Worm (Caenorhabditis elegans): ENCODE results near the gene fbxl-2.
"Not testable (repeated sequence)": the region's sequence is repeated elsewhere in the genome, so short reads cannot be mapped to it uniquely, and the experiment has no call there.

fbxl-2 gene

ce11 chrIII:4739975-4740374, 17.1 kb upstream of the fbxl-2 start, which contains the start of gene ras-2:
Gene ras-2 (minus strand): TSS chrIII:4740075.
- TF ChIP-seq ztf-29 (GFP tag; IDR thresholded peaks at IDR 0.05) (no peak), tab-1 (GFP tag; IDR thresholded peaks at IDR 0.05) (no peak), T22C8.4 (GFP tag; IDR thresholded peaks at IDR 0.05) (no peak), klf-2 (GFP tag; conservative IDR thresholded peaks at IDR 0.05) (no peak), ref-1 (GFP tag; conservative IDR thresholded peaks at IDR 0.05) (no peak)

- TF ChIP-seq med-1 (GFP tag; optimal IDR thresholded peaks at IDR 0.05; ENCODE audit: insufficient read depth) (no peak), ref-1 (GFP tag; conservative IDR thresholded peaks at IDR 0.05) (no peak), klf-2 (GFP tag; conservative IDR thresholded peaks at IDR 0.05) (no peak), ztf-29 (GFP tag; IDR thresholded peaks at IDR 0.05) (no peak)
Measured at ce11 chrIII:4740820-4741219, 16.2 kb upstream of the fbxl-2 start.

ce11 chrIII:4742620-4743019, 14.4 kb upstream of the fbxl-2 start, which contains the start of gene twk-6:
Gene twk-6 (plus strand): TSS chrIII:4742920.
- not testable (repeated sequence) for TF ChIP-seq cog-1 (tag; optimal IDR thresholded peaks at IDR 0.05); tab-1 (GFP tag; IDR thresholded peaks at IDR 0.05); med-1 (GFP tag; optimal IDR thresholded peaks at IDR 0.05; ENCODE audit: insufficient read depth)

ce11 chrIII:4745934-4746333, 11.1 kb upstream of the fbxl-2 start, which contains the start of gene F17C8.6:
Gene F17C8.6 (minus strand): TSS chrIII:4746034.
- TF ChIP-seq klf-2 (GFP tag; conservative IDR thresholded peaks at IDR 0.05) (no peak), ztf-23 (GFP tag; IDR thresholded peaks at IDR 0.05) (no peak), ztf-29 (GFP tag; IDR thresholded peaks at IDR 0.05) (no peak), tab-1 (GFP tag; IDR thresholded peaks at IDR 0.05) (no peak), med-1 (GFP tag; optimal IDR thresholded peaks at IDR 0.05; ENCODE audit: insufficient read depth) (no peak), ref-1 (GFP tag; conservative IDR thresholded peaks at IDR 0.05) (no peak), flt-1 (GFP tag; IDR thresholded peaks at IDR 0.05) (no peak), T22C8.4 (GFP tag; IDR thresholded peaks at IDR 0.05) (no peak)

- TF ChIP-seq cog-1 (tag; optimal IDR thresholded peaks at IDR 0.05) (no peak), klf-2 (GFP tag; conservative IDR thresholded peaks at IDR 0.05) (no peak), ref-1 (GFP tag; conservative IDR thresholded peaks at IDR 0.05) (no peak), ztf-23 (GFP tag; IDR thresholded peaks at IDR 0.05) (no peak), flt-1 (GFP tag; IDR thresholded peaks at IDR 0.05) (no peak), T22C8.4 (GFP tag; IDR thresholded peaks at IDR 0.05) (no peak), tab-1 (GFP tag; IDR thresholded peaks at IDR 0.05) (no peak), med-1 (GFP tag; optimal IDR thresholded peaks at IDR 0.05; ENCODE audit: insufficient read depth) (no peak), ztf-29 (GFP tag; IDR thresholded peaks at IDR 0.05) (no peak)
Measured at ce11 chrIII:4748109-4748508, 9.0 kb upstream of the fbxl-2 start, which contains the start of gene col-89. Gene col-89 (plus strand): TSS chrIII:4748127.

ce11 chrIII:4748666-4749065, 8.4 kb upstream of the fbxl-2 start:
- TF ChIP-seq ref-1 (GFP tag; conservative IDR thresholded peaks at IDR 0.05) (no peak), med-1 (GFP tag; optimal IDR thresholded peaks at IDR 0.05; ENCODE audit: insufficient read depth) (no peak), ztf-23 (GFP tag; IDR thresholded peaks at IDR 0.05) (no peak), ztf-29 (GFP tag; IDR thresholded peaks at IDR 0.05) (no peak), klf-2 (GFP tag; conservative IDR thresholded peaks at IDR 0.05) (0 out of 2 replicates have a peak, but pooled peaks have one; percentile 5)

ce11 chrIII:4754001-4754561, 3.0 kb upstream of the fbxl-2 start, which contains the start of the genes rps-0 and rbg-3:
Gene rps-0 (minus strand): TSS chrIII:4754051.
Gene rbg-3 (plus strand): TSS chrIII:4754424.
- TF ChIP-seq ztf-29 (GFP tag; IDR thresholded peaks at IDR 0.05) (0 out of 2 replicates have a peak, but pooled peaks have one; percentile 21), klf-2 (GFP tag; conservative IDR thresholded peaks at IDR 0.05) (no peak), ref-1 (GFP tag; conservative IDR thresholded peaks at IDR 0.05) (no peak), flt-1 (GFP tag; IDR thresholded peaks at IDR 0.05) (no peak), ztf-23 (GFP tag; IDR thresholded peaks at IDR 0.05) (peak; percentile 71; the same call in 1 of the 2 replicates), cog-1 (tag; optimal IDR thresholded peaks at IDR 0.05) (peak; percentile 41), med-1 (GFP tag; optimal IDR thresholded peaks at IDR 0.05; ENCODE audit: insufficient read depth) (no peak)

- TF ChIP-seq ztf-23 (GFP tag; IDR thresholded peaks at IDR 0.05) (no peak), klf-2 (GFP tag; conservative IDR thresholded peaks at IDR 0.05) (no peak), cog-1 (tag; optimal IDR thresholded peaks at IDR 0.05) (no peak), tab-1 (GFP tag; IDR thresholded peaks at IDR 0.05) (no peak), med-1 (GFP tag; optimal IDR thresholded peaks at IDR 0.05; ENCODE audit: insufficient read depth) (no peak), T22C8.4 (GFP tag; IDR thresholded peaks at IDR 0.05) (no peak), flt-1 (GFP tag; IDR thresholded peaks at IDR 0.05) (no peak), ref-1 (GFP tag; conservative IDR thresholded peaks at IDR 0.05) (no peak), ztf-29 (GFP tag; IDR thresholded peaks at IDR 0.05) (no peak)
Measured at ce11 chrIII:4762846-4763245, 5.8 kb downstream of the fbxl-2 start.

- TF ChIP-seq ztf-29 (GFP tag; IDR thresholded peaks at IDR 0.05) (no peak), klf-2 (GFP tag; conservative IDR thresholded peaks at IDR 0.05) (no peak), T22C8.4 (GFP tag; IDR thresholded peaks at IDR 0.05) (no peak), ref-1 (GFP tag; conservative IDR thresholded peaks at IDR 0.05) (no peak), flt-1 (GFP tag; IDR thresholded peaks at IDR 0.05) (no peak), cog-1 (tag; optimal IDR thresholded peaks at IDR 0.05) (no peak), med-1 (GFP tag; optimal IDR thresholded peaks at IDR 0.05; ENCODE audit: insufficient read depth) (no peak), tab-1 (GFP tag; IDR thresholded peaks at IDR 0.05) (no peak), ztf-23 (GFP tag; IDR thresholded peaks at IDR 0.05) (no peak)
Measured at ce11 chrIII:4763509-4763908, 6.4 kb downstream of the fbxl-2 start, which contains the start of gene B0393.4. Gene B0393.4 (minus strand): TSS chrIII:4763609.

ce11 chrIII:4765474-4765873, 8.4 kb downstream of the fbxl-2 start, which contains the start of gene B0393.5:
Gene B0393.5 (plus strand): TSS chrIII:4765774.
- no peak for TF ChIP-seq tab-1 (GFP tag; IDR thresholded peaks at IDR 0.05)
- no peak for TF ChIP-seq med-1 (GFP tag; optimal IDR thresholded peaks at IDR 0.05; ENCODE audit: insufficient read depth)
- no peak for TF ChIP-seq ztf-29 (GFP tag; IDR thresholded peaks at IDR 0.05)
- TF ChIP-seq ref-1 (GFP tag; conservative IDR thresholded peaks at IDR 0.05) = no peak
- no peak for TF ChIP-seq flt-1 (GFP tag; IDR thresholded peaks at IDR 0.05)
- TF ChIP-seq klf-2 (GFP tag; conservative IDR thresholded peaks at IDR 0.05) = no peak
- no peak for TF ChIP-seq T22C8.4 (GFP tag; IDR thresholded peaks at IDR 0.05)
- no peak for TF ChIP-seq ztf-23 (GFP tag; IDR thresholded peaks at IDR 0.05)
- TF ChIP-seq cog-1 (tag; optimal IDR thresholded peaks at IDR 0.05) = no peak
